Worm (Caenorhabditis elegans) whole organism, L4 larva: ENCODE results near the gene C54D10.4.

Experiments
- D1046.2 ChIP-seq: fragments of 200-800 bp; sonication (Bioruptor generic); IDR thresholded peaks from 2 replicates; pipeline ENCODE4 v1.3.6; 2022; ENCODE audit warnings: missing genetic modification characterization, missing compliant biosample characterization
- R02D3.7 ChIP-seq: fragments of 150-350 bp; sonication (generic microtip); optimal IDR thresholded peaks from 3 replicates; lab custom pipeline; 2014; ENCODE audit warnings: missing biosample characterization, missing genetic modification characterization
- T20F7.1 ChIP-seq: fragments of 200-800 bp; sonication (Bioruptor generic); optimal IDR thresholded peaks from 2 replicates; lab custom pipeline; 2018; ENCODE audit warnings: mild to moderate bottlenecking, missing genetic modification characterization, missing compliant biosample characterization
- Y105C5A.15 ChIP-seq: fragments of 200-800 bp; sonication (Bioruptor generic); IDR thresholded peaks from 2 replicates; pipeline ENCODE4 v1.3.6; 2022; ENCODE audit warnings: missing genetic modification characterization, missing compliant biosample characterization
- Y48G9A.11 ChIP-seq: fragments of 200-800 bp; sonication (Bioruptor generic); IDR thresholded peaks from 2 replicates; pipeline ENCODE4 v1.3.6; 2022; ENCODE audit warnings: missing genetic modification reagents, missing genetic modification characterization, missing compliant biosample characterization
- ZK546.5 ChIP-seq, 2 experiments: sonication (generic microtip); optimal IDR thresholded peaks; 2 replicates each; lab custom pipeline; 2017; ENCODE audit warnings: missing biosample characterization in 2 of 2, missing genetic modification characterization in 2 of 2
- ama-1 ChIP-seq: fragments of 150-350 bp; optimal IDR thresholded peaks from 2 replicates; lab custom pipeline; 2014; ENCODE audit warnings: inconsistent platforms, mixed read lengths
- attf-4 ChIP-seq: sonication (generic microtip); optimal IDR thresholded peaks from 3 replicates; lab custom pipeline; 2017; ENCODE audit warnings: missing biosample characterization, missing genetic modification characterization
- ceh-20 ChIP-seq: fragments of 200-800 bp; sonication (Bioruptor generic); IDR thresholded peaks from 2 replicates; pipeline ENCODE4 v1.3.6; 2022; ENCODE audit warnings: missing genetic modification reagents, missing genetic modification characterization, missing compliant biosample characterization
- ceh-44 ChIP-seq: fragments of 200-800 bp; sonication (Bioruptor generic); IDR thresholded peaks from 2 replicates; pipeline ENCODE4 v1.3.6; 2022; ENCODE audit warnings: missing genetic modification reagents, missing genetic modification characterization, missing compliant biosample characterization
- ceh-82 ChIP-seq: sonication (generic microtip); optimal IDR thresholded peaks from 2 replicates; lab custom pipeline; 2017; ENCODE audit warnings: missing biosample characterization, missing genetic modification characterization
- cey-2 ChIP-seq: sonication (generic microtip); optimal IDR thresholded peaks from 3 replicates; lab custom pipeline; 2017; ENCODE audit warnings: missing genetic modification characterization, mild to moderate bottlenecking, missing compliant biosample characterization, antibody characterized with exemption, borderline replicate concordance; ENCODE audit not compliant: insufficient read depth
- daf-12 ChIP-seq: fragments of 150-350 bp; optimal IDR thresholded peaks from 2 replicates; lab custom pipeline; 2014; ENCODE audit warnings: missing biosample characterization, missing genetic modification reagents, missing genetic modification characterization
- daf-16 ChIP-seq, 3 experiments: sonication (generic microtip); optimal IDR thresholded peaks; 2 replicates each; lab custom pipeline; 2016 to 2017; ENCODE audit warnings: missing genetic modification characterization in 3 of 3, missing genetic modification reagents in 3 of 3, mild to moderate bottlenecking in 2 of 3, missing compliant biosample characterization in 2 of 3, missing biosample characterization in 1 of 3, moderate library complexity in 1 of 3
- daf-19 ChIP-seq: fragments of 200-800 bp; sonication (Bioruptor generic); conservative IDR thresholded peaks from 2 replicates; pipeline ENCODE4 v1.3.6; 2022; ENCODE audit warnings: missing genetic modification characterization, missing compliant biosample characterization
- duxl-1 ChIP-seq: sonication (generic microtip); optimal IDR thresholded peaks from 2 replicates; lab custom pipeline; 2016; ENCODE audit warnings: mild to moderate bottlenecking, missing genetic modification characterization, moderate library complexity, missing compliant biosample characterization; ENCODE audit not compliant: poor library complexity
- egl-27 ChIP-seq: sonication (generic microtip); optimal IDR thresholded peaks from 3 replicates; lab custom pipeline; 2017; ENCODE audit warnings: missing biosample characterization, missing genetic modification reagents, missing genetic modification characterization
- fkh-10 ChIP-seq: fragments of 150-350 bp; optimal IDR thresholded peaks from 2 replicates; lab custom pipeline; 2014; ENCODE audit warnings: missing biosample characterization, missing genetic modification reagents, missing genetic modification characterization
- hlh-30 ChIP-seq: sonication (generic microtip); optimal IDR thresholded peaks from 2 replicates; lab custom pipeline; 2017; ENCODE audit warnings: antibody characterized with exemption, mild to moderate bottlenecking, missing genetic modification characterization, missing compliant biosample characterization; ENCODE audit not compliant: insufficient read depth
- hmg-1.1 ChIP-seq: fragments of 200-800 bp; sonication (Bioruptor generic); IDR thresholded peaks from 2 replicates; pipeline ENCODE4 v1.3.6; 2022; ENCODE audit warnings: missing genetic modification reagents, missing genetic modification characterization, missing compliant biosample characterization
- lsy-2 ChIP-seq, 2 experiments: fragments of 150-350 bp in 1 of 2; sonication (generic microtip) in 1 of 2; optimal IDR thresholded peaks; 2 replicates each; lab custom pipeline; 2014 to 2017; ENCODE audit warnings: missing biosample characterization in 2 of 2, missing genetic modification characterization in 2 of 2
- madf-5 ChIP-seq, 2 experiments: fragments of 200-800 bp; sonication (Bioruptor generic); IDR thresholded peaks; 2 replicates each; pipeline ENCODE4 v1.3.6; 2022; ENCODE audit warnings: missing compliant biosample characterization in 2 of 2, missing genetic modification characterization in 2 of 2
- mdl-1 ChIP-seq, 2 experiments: fragments of 150-350 bp in 1 of 2; sonication (generic microtip) in 1 of 2; optimal IDR thresholded peaks; 2 replicates each; lab custom pipeline; 2014 to 2017; ENCODE audit warnings: missing biosample characterization in 2 of 2, missing genetic modification characterization in 2 of 2
- mdt-29 ChIP-seq: fragments of 200-800 bp; sonication (Bioruptor generic); IDR thresholded peaks from 2 replicates; pipeline ENCODE4 v1.3.6; 2022; ENCODE audit warnings: missing genetic modification reagents, missing genetic modification characterization, missing compliant biosample characterization
- nhr-102 ChIP-seq: sonication (generic microtip); optimal IDR thresholded peaks from 2 replicates; lab custom pipeline; 2016; ENCODE audit warnings: mild to moderate bottlenecking, missing genetic modification characterization, moderate library complexity, missing compliant biosample characterization
- nhr-237 ChIP-seq: sonication (generic microtip); optimal IDR thresholded peaks from 2 replicates; lab custom pipeline; 2017; ENCODE audit warnings: missing biosample characterization, missing genetic modification characterization
- nhr-25 ChIP-seq: sonication (generic microtip); optimal IDR thresholded peaks from 2 replicates; lab custom pipeline; 2017; ENCODE audit warnings: missing genetic modification characterization, mild to moderate bottlenecking, missing compliant biosample characterization, antibody characterized with exemption, moderate library complexity, borderline replicate concordance; ENCODE audit not compliant: insufficient read depth
- nhr-28 ChIP-seq: fragments of 150-350 bp; optimal IDR thresholded peaks from 2 replicates; lab custom pipeline; 2014; ENCODE audit warnings: missing biosample characterization, missing genetic modification characterization
- nhr-41 ChIP-seq: fragments of 200-800 bp; sonication (Bioruptor generic); IDR thresholded peaks from 2 replicates; pipeline ENCODE4 v1.3.6; 2022; ENCODE audit warnings: missing genetic modification reagents, missing genetic modification characterization, missing compliant biosample characterization
- nhr-48 ChIP-seq: sonication (generic microtip); optimal IDR thresholded peaks from 2 replicates; lab custom pipeline; 2016; ENCODE audit warnings: mild to moderate bottlenecking, missing genetic modification characterization, missing compliant biosample characterization
- nhr-6 ChIP-seq: fragments of 150-350 bp; optimal IDR thresholded peaks from 2 replicates; lab custom pipeline; 2014; ENCODE audit warnings: missing biosample characterization, missing genetic modification characterization
- rbr-2 ChIP-seq: sonication (generic microtip); optimal IDR thresholded peaks from 2 replicates; lab custom pipeline; 2016; ENCODE audit warnings: missing genotype, missing genetic modification characterization, missing compliant biosample characterization
- saeg-2 ChIP-seq: fragments of 200-800 bp; sonication (Bioruptor generic); IDR thresholded peaks from 2 replicates; pipeline ENCODE4 v1.3.6; 2022; ENCODE audit warnings: missing genetic modification reagents, missing genetic modification characterization, missing compliant biosample characterization
- set-16 ChIP-seq: fragments of 200-800 bp; sonication (Bioruptor generic); IDR thresholded peaks from 2 replicates; pipeline ENCODE4 v1.3.6; 2022; ENCODE audit warnings: missing genetic modification reagents, missing genetic modification characterization, missing compliant biosample characterization
- spr-1 ChIP-seq: sonication (generic microtip); optimal IDR thresholded peaks from 2 replicates; lab custom pipeline; 2016; ENCODE audit warnings: mild to moderate bottlenecking, missing genetic modification characterization, missing compliant biosample characterization
- spr-3 ChIP-seq: fragments of 200-800 bp; sonication (Bioruptor generic); optimal IDR thresholded peaks from 2 replicates; lab custom pipeline; 2018; ENCODE audit warnings: mild to moderate bottlenecking, missing genetic modification characterization, missing compliant biosample characterization
- unc-62 ChIP-seq, 3 experiments: fragments of 150-350 bp in 1 of 3; sonication (generic microtip); optimal IDR thresholded peaks in 2 of 3; peaks in 1 of 3; 1 replicate in 1 of 3; 2 replicates in 2 of 3; lab custom pipeline; 2014 to 2017; ENCODE audit warnings: missing biosample characterization in 3 of 3, missing genetic modification characterization in 3 of 3, missing genetic modification reagents in 3 of 3, missing genotype in 1 of 3
- zip-11 ChIP-seq: fragments of 200-800 bp; sonication (Bioruptor generic); IDR thresholded peaks from 2 replicates; pipeline ENCODE4 v1.3.6; 2022; ENCODE audit warnings: missing genetic modification characterization, missing compliant biosample characterization

The C54D10.4 gene

DNA sequence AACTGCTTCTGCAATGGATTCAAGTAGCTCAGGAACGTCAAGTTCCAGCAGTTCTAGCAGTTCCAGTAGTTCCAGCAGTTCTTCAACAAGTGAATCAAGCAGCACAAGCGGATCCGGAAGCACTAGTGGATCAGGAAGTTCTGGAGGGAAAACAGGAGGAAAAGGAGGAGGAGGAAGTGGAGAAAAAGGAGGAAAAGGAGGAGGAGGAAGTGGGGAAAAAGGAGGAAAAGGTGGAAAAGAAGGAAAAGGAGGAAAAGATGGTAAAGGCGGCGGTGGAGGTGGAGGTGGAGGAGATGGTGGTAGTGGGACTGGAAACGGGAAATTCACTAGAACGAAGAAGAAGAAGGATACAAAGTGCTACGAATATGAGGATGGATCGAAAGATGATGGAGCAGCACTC lies 14.2 kb downstream of the C54D10.4 start (continued):
- TF ChIP-seq rbr-2 (no peak), nhr-41 (GFP tag; lab: Robert Waterston, UW) (no peak), spr-1 (tag; lab: Kevin White, UChicago) (no peak), ceh-82 (tag; lab: Kevin White, UChicago) (no peak), set-16 (GFP tag; lab: Robert Waterston, UW) (peak; percentile 78; the same call in 1 of the 2 replicates), nhr-237 (tag; lab: Kevin White, UChicago) (no peak), duxl-1 (tag; lab: Kevin White, UChicago) (no peak), Y105C5A.15 (GFP tag; lab: Robert Waterston, UW) (0 out of 2 replicates have a peak, but pooled peaks have one; percentile 36)

DNA sequence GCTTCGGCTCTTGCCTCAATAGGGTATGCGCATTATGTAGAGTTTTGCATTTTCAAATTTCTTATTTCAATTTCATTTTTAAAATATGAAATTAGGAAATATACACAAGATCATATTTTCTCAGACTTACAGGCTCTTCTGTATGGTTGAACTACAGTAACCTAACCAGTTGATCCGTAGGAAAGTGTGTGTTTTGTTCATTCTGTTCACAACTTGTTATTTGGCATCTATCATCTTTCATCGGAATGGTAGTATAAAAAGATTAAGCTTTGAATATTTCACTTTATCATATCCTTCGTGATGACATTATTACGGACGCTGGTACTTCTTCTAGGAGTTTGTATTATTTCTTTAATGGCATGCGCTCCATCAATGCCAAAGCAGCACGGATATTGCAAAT lies 14.8 kb downstream of the C54D10.4 start, which contains the start of gene K01D12.10:
Gene K01D12.10 (plus strand): TSS at position 301 of the 400 bp plus-strand sequence.
- TF ChIP-seq R02D3.7 (tag; lab: Kevin White, UChicago) (no peak), daf-12 (tag; lab: Kevin White, UChicago) (no peak)

- TF ChIP-seq spr-1 (tag; lab: Kevin White, UChicago) (no peak), hlh-30 (tag; lab: Kevin White, UChicago) (no peak), nhr-48 (peak; percentile 2), spr-3 (GFP tag; lab: Kevin White, UChicago) (no peak), madf-5 (GFP tag; IDR thresholded peaks at IDR 0.05; lab: Robert Waterston, UW) (no peak), R02D3.7 (tag; lab: Kevin White, UChicago) (no peak)
Measured at ce11 chrV:12404544-12404943, 16.2 kb downstream of the C54D10.4 start, which contains the start of gene K01D12.9. TSS of gene K01D12.9 (minus strand) at chrV:12404644.

ce11 chrV:12402355-12402754 lies 18.4 kb downstream of the C54D10.4 start, which contains the start of gene K01D12.8:
TSS of gene K01D12.8 (plus strand) at chrV:12402655.
- no peak for TF ChIP-seq mdl-1 (tag; optimal IDR thresholded peaks at IDR 0.05; lab: Kevin White, UChicago)
- peak in 1 of 2 experiments; percentile 32 for TF ChIP-seq unc-62 (GFP tag; optimal IDR thresholded peaks at IDR 0.05 in 1 of 2; lab: Kevin White, UChicago)
- no peak for TF ChIP-seq unc-62 (tag; optimal IDR thresholded peaks at IDR 0.05; lab: Kevin White, UChicago)
- TF ChIP-seq, all 104 proteins: peak for 1

ce11 chrV:12401383-12401782 lies 19.4 kb downstream of the C54D10.4 start, which contains the start of gene K01D12.7:
TSS of gene K01D12.7 (minus strand) at chrV:12401483.
- TF ChIP-seq Y48G9A.11 (no peak), spr-1 (tag; lab: Kevin White, UChicago) (no peak), ama-1 (lab: Kevin White, UChicago) (no peak), attf-4 (tag; lab: Kevin White, UChicago) (no peak), nhr-28 (no peak), lsy-2 (tag; optimal IDR thresholded peaks at IDR 0.05; lab: Kevin White, UChicago) (no peak), hlh-30 (tag; lab: Kevin White, UChicago) (no peak), hmg-1.1 (GFP tag; lab: Robert Waterston, UW) (no peak), fkh-10 (GFP tag; lab: Kevin White, UChicago) (no peak), egl-27 (no peak), nhr-25 (tag; lab: Kevin White, UChicago) (no peak), daf-19 (GFP tag; lab: Robert Waterston, UW) (no peak), ceh-20 (GFP tag; lab: Robert Waterston, UW) (no peak), zip-11 (GFP tag; lab: Robert Waterston, UW) (no peak)

ce11 chrV:12400677-12401236 lies 20.0 kb downstream of the C54D10.4 start, which contains the start of the genes K01D12.20 and miga-1:
TSS of gene K01D12.20 (minus strand) at chrV:12400814.
TSS of gene miga-1 (minus strand) at chrV:12400859.
- peak; percentile 42 for TF ChIP-seq hlh-30 (tag; lab: Kevin White, UChicago)
- no peak for TF ChIP-seq daf-12 (tag; lab: Kevin White, UChicago)
- TF ChIP-seq saeg-2 (GFP tag; lab: Robert Waterston, UW) = no peak
- TF ChIP-seq nhr-102 (tag; lab: Kevin White, UChicago) = no peak
- TF ChIP-seq D1046.2 (GFP tag; lab: Robert Waterston, UW) = no peak
- TF ChIP-seq rbr-2 = peak; percentile 4
- peak; percentile 97 for TF ChIP-seq T20F7.1
- TF ChIP-seq ZK546.5 (tag; optimal IDR thresholded peaks at IDR 0.05; lab: Kevin White, UChicago) = no peak
- TF ChIP-seq lsy-2 (tag; optimal IDR thresholded peaks at IDR 0.05; lab: Kevin White, UChicago) = no peak
- TF ChIP-seq ceh-44 = no peak
- TF ChIP-seq nhr-6 (tag; lab: Kevin White, UChicago) = peak; percentile 92
- TF ChIP-seq daf-16 (GFP tag; optimal IDR thresholded peaks at IDR 0.05; lab: Kevin White, UChicago) = no peak
- peak; percentile 38 for TF ChIP-seq daf-16 (tag; optimal IDR thresholded peaks at IDR 0.05; lab: Kevin White, UChicago)
- TF ChIP-seq cey-2 (tag; lab: Kevin White, UChicago) = no peak
- no peak for TF ChIP-seq mdt-29 (GFP tag; lab: Robert Waterston, UW)
- peak; percentile 97 for TF ChIP-seq Y48G9A.11
- no peak for TF ChIP-seq egl-27
